Fruit fly (Drosophila melanogaster): ENCODE measurements around the gene Usp30.
A peak's percentile ranks its signal among the peaks of the same experiment; 100 is the strongest.

The Usp30 gene

DNA sequence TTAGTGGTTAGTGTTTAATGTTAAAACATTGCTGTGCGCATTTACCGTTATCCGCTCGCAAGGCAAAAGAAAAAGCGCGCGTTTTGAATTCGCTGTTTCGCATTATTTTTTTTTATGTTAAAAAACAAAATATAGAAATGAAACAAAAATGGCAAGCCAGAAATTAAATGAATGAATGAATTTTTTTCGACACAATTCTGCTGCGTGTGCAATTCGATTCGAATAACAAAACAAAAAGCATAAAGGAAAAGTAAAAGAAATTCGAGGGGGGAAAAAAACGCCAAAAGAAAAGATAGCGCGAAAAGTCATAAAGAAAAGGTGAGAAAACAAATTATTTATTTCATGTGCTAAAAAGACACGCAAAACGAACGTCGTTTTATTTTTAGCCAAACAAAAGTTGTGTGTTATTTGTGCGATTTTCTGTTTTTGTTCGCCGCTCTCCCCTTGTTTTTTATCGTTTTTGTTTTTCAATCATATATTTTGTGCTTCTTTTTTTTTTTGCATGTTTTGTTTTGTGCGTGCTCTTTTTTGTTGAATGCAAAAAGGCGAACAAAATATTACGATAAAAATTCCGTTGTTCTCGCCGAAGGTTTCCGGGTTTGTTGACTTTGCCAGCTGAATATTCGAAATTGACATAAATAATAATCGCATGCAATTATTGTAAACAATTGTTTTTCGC lies 37.9 kb upstream of the Usp30 start:
- TF ChIP-seq h (GFP tag; optimal IDR thresholded peaks at IDR 0.05) (no peak), Dfd (GFP tag; optimal IDR thresholded peaks at IDR 0.05) (no peak), Abd-B (GFP tag; optimal IDR thresholded peaks at IDR 0.05) (no peak), Myc (optimal IDR thresholded peaks at IDR 0.05) (no peak), Sp1 (GFP tag; optimal IDR thresholded peaks at IDR 0.05) (peak; percentile 23), brk (GFP tag; optimal IDR thresholded peaks at IDR 0.05) (peak; percentile 14), ey (GFP tag; optimal IDR thresholded peaks at IDR 0.05) (no peak), psq (GFP tag; optimal IDR thresholded peaks at IDR 0.05) (peak; percentile 70)

DNA sequence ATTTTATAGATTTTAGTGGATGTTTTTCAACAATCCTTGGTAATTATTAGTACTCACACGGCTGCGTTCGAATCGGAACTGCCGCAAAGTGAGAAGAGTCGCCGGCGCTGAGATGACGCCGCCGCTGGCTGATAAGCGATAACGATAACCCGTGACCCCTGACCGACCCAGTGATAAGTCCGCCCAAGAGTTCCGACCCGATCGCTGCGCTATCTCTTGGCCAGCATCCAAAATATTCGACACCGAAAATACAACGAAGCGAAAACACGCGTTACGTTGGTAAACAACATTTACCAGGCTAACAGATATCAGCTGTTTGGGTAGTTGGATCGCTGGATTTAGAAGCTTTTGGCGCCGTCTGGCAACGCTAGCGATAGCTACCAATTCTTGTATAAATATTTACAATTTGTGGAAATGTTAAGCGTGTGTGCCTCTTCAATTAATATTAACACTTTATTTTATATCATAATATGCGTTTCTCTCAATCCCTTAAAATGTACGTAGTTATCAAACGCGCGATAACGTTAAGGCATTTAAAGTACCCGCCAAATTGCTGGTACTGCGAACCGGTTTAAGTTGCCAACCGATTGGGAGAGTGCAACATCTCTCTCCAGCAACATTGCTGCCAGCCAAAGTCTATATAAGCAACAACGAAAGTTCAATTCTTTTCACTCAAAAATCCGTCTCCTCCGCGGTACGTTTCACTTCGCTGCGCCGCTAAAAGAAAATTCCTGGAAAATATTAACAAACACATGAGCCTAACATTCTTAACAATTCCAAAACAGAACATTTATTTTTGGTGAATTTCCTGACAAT lies 37.1 kb upstream of the Usp30 start, which contains the start of the genes Shmt and CG3726:
TSS of gene Shmt (minus strand) at position 304 of the 816 bp plus-strand sequence.
TSS of gene CG3726 (plus strand) at position 604 of the 816 bp plus-strand sequence.
- TF ChIP-seq CG32264 (GFP tag; optimal IDR thresholded peaks at IDR 0.05) (no peak), dmrt93B (GFP tag; optimal IDR thresholded peaks at IDR 0.05) (no peak), Rel (GFP tag; optimal IDR thresholded peaks at IDR 0.05) (peak; percentile 3), Rel (tag; optimal IDR thresholded peaks at IDR 0.05) (no peak), Hnf4 (GFP tag; optimal IDR thresholded peaks at IDR 0.05) (peak; percentile 8), tai (GFP tag; optimal IDR thresholded peaks at IDR 0.05) (no peak), h (GFP tag; optimal IDR thresholded peaks at IDR 0.05) (peak; percentile 30), dsf (GFP tag; optimal IDR thresholded peaks at IDR 0.05; ENCODE audit: borderline replicate concordance) (no peak), Dif (GFP tag; optimal IDR thresholded peaks at IDR 0.05; ENCODE audit: partially characterized antibody) (peak; percentile 30), Sp1 (GFP tag; optimal IDR thresholded peaks at IDR 0.05) (peak; percentile 20), GATAd (GFP tag; optimal IDR thresholded peaks at IDR 0.05) (no peak), dl (GFP tag; optimal IDR thresholded peaks at IDR 0.05; ENCODE audit: insufficient read depth in 1 of 2, partially characterized antibody in 2 of 2) (no peak), Hr83 (GFP tag; optimal IDR thresholded peaks at IDR 0.05; ENCODE audit: poor library complexity, severe bottlenecking) (peak; percentile 3), jim (GFP tag; optimal IDR thresholded peaks at IDR 0.05) (no peak), usp (GFP tag; optimal IDR thresholded peaks at IDR 0.05) (no peak), Dfd (GFP tag; optimal IDR thresholded peaks at IDR 0.05) (no peak), Myc (optimal IDR thresholded peaks at IDR 0.05) (peak; percentile 37)

DNA sequence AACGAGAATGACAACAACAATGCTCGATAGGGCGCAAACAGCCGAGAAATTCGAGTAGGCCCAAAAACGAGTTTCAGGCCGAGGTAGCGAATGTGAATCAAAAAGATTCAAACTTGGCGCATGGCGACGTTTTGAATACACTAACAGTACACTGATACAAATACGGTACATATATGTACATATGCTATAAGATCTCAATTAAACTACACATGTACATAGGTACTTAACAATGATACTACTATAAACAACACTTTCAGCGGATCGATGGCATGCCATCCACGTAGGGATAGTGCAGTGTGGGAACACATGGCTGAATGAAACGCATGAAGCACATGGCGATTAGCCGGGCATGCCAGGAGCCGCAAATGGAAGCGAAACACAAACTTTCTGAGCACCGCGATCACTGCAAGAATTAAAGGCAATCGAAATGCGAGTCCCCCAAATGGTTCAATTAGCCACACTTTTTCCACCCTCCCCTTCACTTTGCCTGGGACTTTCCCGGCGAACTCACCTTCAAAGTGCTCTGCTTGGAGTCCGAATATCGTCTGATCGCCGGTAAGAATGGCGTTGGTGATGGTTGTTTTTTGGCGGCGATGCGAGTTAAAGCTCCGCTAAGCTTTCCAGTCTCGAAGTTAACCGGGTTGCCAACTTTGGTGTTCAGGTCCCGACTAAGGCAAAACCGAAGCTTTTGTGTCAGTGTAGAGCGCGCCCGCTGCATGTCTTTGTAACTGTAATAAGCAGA lies 36.3 kb upstream of the Usp30 start:
- no peak for TF ChIP-seq CG9705 (GFP tag; optimal IDR thresholded peaks at IDR 0.05)
- no peak for TF ChIP-seq dmrt93B (GFP tag; optimal IDR thresholded peaks at IDR 0.05)
- peak; percentile 26 for TF ChIP-seq OdsH (GFP tag; optimal IDR thresholded peaks at IDR 0.05)
- TF ChIP-seq pan (optimal IDR thresholded peaks at IDR 0.05), result no peak
- no peak for TF ChIP-seq Hr78 (GFP tag; optimal IDR thresholded peaks at IDR 0.05)
- peak in 1 of 2 experiments; percentile 27 for TF ChIP-seq dl (GFP tag; optimal IDR thresholded peaks at IDR 0.05; ENCODE audit: insufficient read depth in 1 of 2, partially characterized antibody in 2 of 2)
- TF ChIP-seq N (GFP tag; optimal IDR thresholded peaks at IDR 0.05), result no peak
- no peak for TF ChIP-seq tai (GFP tag; optimal IDR thresholded peaks at IDR 0.05)
- peak; percentile 44 for TF ChIP-seq Dif (GFP tag; optimal IDR thresholded peaks at IDR 0.05; ENCODE audit: partially characterized antibody)
- TF ChIP-seq HLH106 (tag; optimal IDR thresholded peaks at IDR 0.05), result peak; percentile 14
- TF ChIP-seq ey (GFP tag; optimal IDR thresholded peaks at IDR 0.05), result no peak
- no peak for TF ChIP-seq Rel (GFP tag; optimal IDR thresholded peaks at IDR 0.05)
- peak; percentile 98 for TF ChIP-seq Rel (tag; optimal IDR thresholded peaks at IDR 0.05)
- no peak for TF ChIP-seq rgr (GFP tag; optimal IDR thresholded peaks at IDR 0.05)
- no peak for TF ChIP-seq Abd-B (GFP tag; optimal IDR thresholded peaks at IDR 0.05)
- peak; percentile 39 for TF ChIP-seq Sp1 (GFP tag; optimal IDR thresholded peaks at IDR 0.05)
- no peak for TF ChIP-seq Hnf4 (GFP tag; optimal IDR thresholded peaks at IDR 0.05)
- TF ChIP-seq Jra (GFP tag; optimal IDR thresholded peaks at IDR 0.05), result no peak
- no peak for TF ChIP-seq lola (GFP tag; optimal IDR thresholded peaks at IDR 0.05)
- TF ChIP-seq jim (GFP tag; optimal IDR thresholded peaks at IDR 0.05), result no peak
- peak in 1 of 2 experiments; percentile 5 for TF ChIP-seq foxo (GFP tag; optimal IDR thresholded peaks at IDR 0.05)
- no peak for TF ChIP-seq Dfd (GFP tag; optimal IDR thresholded peaks at IDR 0.05)
- no peak for TF ChIP-seq dsf (GFP tag; optimal IDR thresholded peaks at IDR 0.05; ENCODE audit: borderline replicate concordance)
- no peak for TF ChIP-seq sage (GFP tag; optimal IDR thresholded peaks at IDR 0.05)
- TF ChIP-seq GATAd (GFP tag; optimal IDR thresholded peaks at IDR 0.05), result no peak
- TF ChIP-seq CG32264 (GFP tag; optimal IDR thresholded peaks at IDR 0.05), result no peak
- TF ChIP-seq Vsx2 (GFP tag; optimal IDR thresholded peaks at IDR 0.05; ENCODE audit: partially characterized antibody), result no peak
